Worm (Caenorhabditis elegans) whole organism, mixed stage, embryonic: ENCODE data around the gene F55C5.10.

ENCODE experiments used
- M03D4.4 ChIP-seq: sonication (generic microtip); optimal IDR thresholded peaks from 2 replicates; lab custom pipeline; 2017; ENCODE audit warnings: mild to moderate bottlenecking, missing genetic modification characterization, missing compliant biosample characterization
- bed-3 ChIP-seq: fragments of 200-800 bp; sonication (Bioruptor generic); optimal IDR thresholded peaks from 3 replicates; lab custom pipeline; 2018; ENCODE audit warnings: mild to moderate bottlenecking, missing genetic modification characterization, moderate library complexity, missing compliant biosample characterization
- blmp-1 ChIP-seq: fragments of 150-350 bp; optimal IDR thresholded peaks from 2 replicates; lab custom pipeline; 2014; ENCODE audit warnings: missing biosample characterization, missing genetic modification characterization
- ceh-39 ChIP-seq: fragments of 150-350 bp; optimal IDR thresholded peaks from 2 replicates; lab custom pipeline; 2014; ENCODE audit warnings: missing biosample characterization, missing genetic modification characterization
- ceh-43 ChIP-seq: fragments of 200-800 bp; sonication (Bioruptor generic); optimal IDR thresholded peaks from 2 replicates; lab custom pipeline; 2018; ENCODE audit warnings: mild to moderate bottlenecking, missing genetic modification characterization, moderate library complexity, missing compliant biosample characterization
- ceh-83 ChIP-seq: fragments of 200-800 bp; sonication (Bioruptor generic); optimal IDR thresholded peaks from 2 replicates; lab custom pipeline; 2018; ENCODE audit warnings: mild to moderate bottlenecking, missing genetic modification characterization, missing compliant biosample characterization
- ces-1 ChIP-seq: fragments of 150-350 bp; optimal IDR thresholded peaks from 2 replicates; lab custom pipeline; 2014; ENCODE audit warnings: missing biosample characterization, missing genetic modification reagents, missing genetic modification characterization
- cnd-1 ChIP-seq: fragments of 200-800 bp; sonication (Bioruptor generic); optimal IDR thresholded peaks from 2 replicates; lab custom pipeline; 2018; ENCODE audit warnings: mild to moderate bottlenecking, missing genetic modification characterization, missing compliant biosample characterization
- drap-1 ChIP-seq: fragments of 200-800 bp; sonication (Bioruptor generic); optimal IDR thresholded peaks from 3 replicates; lab custom pipeline; 2018; ENCODE audit warnings: mild to moderate bottlenecking, missing genetic modification characterization, missing compliant biosample characterization
- elt-1 ChIP-seq: sonication (generic microtip); optimal IDR thresholded peaks from 2 replicates; lab custom pipeline; 2017; ENCODE audit warnings: missing genetic modification characterization, mild to moderate bottlenecking, missing compliant biosample characterization, antibody characterized with exemption, moderate library complexity, borderline replicate concordance; ENCODE audit not compliant: insufficient read depth
- elt-3 ChIP-seq: fragments of 150-350 bp; optimal IDR thresholded peaks from 2 replicates; lab custom pipeline; 2014; ENCODE audit warnings: missing biosample characterization, missing genetic modification characterization
- flh-1 ChIP-seq: fragments of 200-800 bp; sonication (Bioruptor generic); optimal IDR thresholded peaks from 2 replicates; lab custom pipeline; 2018; ENCODE audit warnings: mild to moderate bottlenecking, missing genetic modification characterization, moderate library complexity, missing compliant biosample characterization
- ham-2 ChIP-seq: fragments of 200-800 bp; sonication (Bioruptor generic); optimal IDR thresholded peaks from 2 replicates; lab custom pipeline; 2018; ENCODE audit warnings: mild to moderate bottlenecking, missing genetic modification characterization, missing compliant biosample characterization
- hlh-1 ChIP-seq: fragments of 150-350 bp; optimal IDR thresholded peaks from 2 replicates; lab custom pipeline; 2014; ENCODE audit warnings: missing biosample characterization, missing genetic modification reagents, missing genetic modification characterization
- lin-13 ChIP-seq: fragments of 150-350 bp; optimal IDR thresholded peaks from 2 replicates; lab custom pipeline; 2014; ENCODE audit warnings: missing biosample characterization, missing genetic modification characterization
- lin-32 ChIP-seq: fragments of 200-800 bp; sonication (Bioruptor generic); optimal IDR thresholded peaks from 2 replicates; lab custom pipeline; 2018; ENCODE audit warnings: mild to moderate bottlenecking, missing genetic modification characterization, missing compliant biosample characterization
- lsy-2 ChIP-seq: fragments of 150-350 bp; optimal IDR thresholded peaks from 2 replicates; lab custom pipeline; 2014; ENCODE audit warnings: missing biosample characterization, missing genetic modification characterization
- mab-5 ChIP-seq: fragments of 150-350 bp; optimal IDR thresholded peaks from 2 replicates; lab custom pipeline; 2014; ENCODE audit warnings: missing biosample characterization, missing genetic modification characterization
- mep-1 ChIP-seq: fragments of 150-350 bp; optimal IDR thresholded peaks from 2 replicates; lab custom pipeline; 2017; ENCODE audit warnings: missing biosample characterization, missing genetic modification reagents, missing genetic modification characterization, inconsistent platforms
- mls-2 ChIP-seq: sonication (generic microtip); optimal IDR thresholded peaks from 2 replicates; lab custom pipeline; 2016; ENCODE audit warnings: mild to moderate bottlenecking, missing genetic modification characterization, moderate library complexity, missing compliant biosample characterization
- nhr-12 ChIP-seq: fragments of 150-350 bp; optimal IDR thresholded peaks from 2 replicates; lab custom pipeline; 2014; ENCODE audit warnings: missing biosample characterization, missing genetic modification characterization
- nhr-2 ChIP-seq: fragments of 150-350 bp; optimal IDR thresholded peaks from 2 replicates; lab custom pipeline; 2014; ENCODE audit warnings: missing biosample characterization, missing genetic modification characterization
- nhr-237 ChIP-seq: fragments of 150-350 bp; optimal IDR thresholded peaks from 2 replicates; lab custom pipeline; 2014; ENCODE audit warnings: missing biosample characterization, missing genetic modification characterization
- nhr-28 ChIP-seq: fragments of 150-350 bp; optimal IDR thresholded peaks from 2 replicates; lab custom pipeline; 2014; ENCODE audit warnings: missing biosample characterization, missing genetic modification characterization
- nhr-76 ChIP-seq: sonication (generic microtip); optimal IDR thresholded peaks from 2 replicates; lab custom pipeline; 2017; ENCODE audit warnings: missing biosample characterization, missing genetic modification characterization
- pha-4 ChIP-seq: fragments of 150-350 bp; optimal IDR thresholded peaks from 2 replicates; lab custom pipeline; 2018; ENCODE audit warnings: missing biosample characterization, missing genetic modification reagents, missing genetic modification characterization
- sem-2 ChIP-seq: fragments of 200-800 bp; sonication (Bioruptor generic); optimal IDR thresholded peaks from 2 replicates; lab custom pipeline; 2018; ENCODE audit warnings: mild to moderate bottlenecking, missing genetic modification characterization, missing compliant biosample characterization
- snpc-4 ChIP-seq: fragments of 150-350 bp; optimal IDR thresholded peaks from 2 replicates; lab custom pipeline; 2014; ENCODE audit warnings: missing biosample characterization, missing genetic modification characterization
- sptf-1 ChIP-seq: sonication (generic microtip); optimal IDR thresholded peaks from 2 replicates; lab custom pipeline; 2017; ENCODE audit warnings: mild to moderate bottlenecking, missing genetic modification characterization, moderate library complexity, missing compliant biosample characterization
- tbx-8 ChIP-seq: fragments of 200-800 bp; sonication (Bioruptor generic); optimal IDR thresholded peaks from 2 replicates; lab custom pipeline; 2018; ENCODE audit warnings: mild to moderate bottlenecking, missing genetic modification characterization, moderate library complexity, missing compliant biosample characterization
- unc-120 ChIP-seq: sonication (generic microtip); optimal IDR thresholded peaks from 2 replicates; lab custom pipeline; 2017; ENCODE audit warnings: missing genetic modification characterization, missing compliant biosample characterization; ENCODE audit not compliant: poor library complexity, severe bottlenecking
- unc-39 ChIP-seq: fragments of 150-350 bp; optimal IDR thresholded peaks from 2 replicates; lab custom pipeline; 2014; ENCODE audit warnings: missing biosample characterization, missing genetic modification characterization
- unc-62 ChIP-seq: fragments of 150-350 bp; optimal IDR thresholded peaks from 2 replicates; lab custom pipeline; 2014; ENCODE audit warnings: missing biosample characterization, missing genetic modification reagents, missing genetic modification characterization
- zip-8 ChIP-seq: fragments of 150-350 bp; optimal IDR thresholded peaks from 2 replicates; lab custom pipeline; 2014; ENCODE audit warnings: missing biosample characterization, missing genetic modification characterization
- ztf-11 ChIP-seq: fragments of 150-350 bp; optimal IDR thresholded peaks from 2 replicates; lab custom pipeline; 2014; ENCODE audit warnings: missing biosample characterization, missing genetic modification characterization

The F55C5.10 gene

ce11 chrV:12300166-12300565 lies 16.9 kb downstream of the F55C5.10 start:
- peak; percentile 25 for TF ChIP-seq nhr-237 (tag; lab: Kevin White, UChicago)
- no peak for TF ChIP-seq ceh-83 (GFP tag; lab: Kevin White, UChicago)
- no peak for TF ChIP-seq ceh-43 (GFP tag; lab: Kevin White, UChicago)
- no peak for TF ChIP-seq tbx-8 (GFP tag; lab: Kevin White, UChicago)
- no peak for TF ChIP-seq lin-32 (GFP tag; lab: Kevin White, UChicago)
- no peak for TF ChIP-seq unc-120 (tag; lab: Kevin White, UChicago)
- no peak for TF ChIP-seq sptf-1 (tag; lab: Kevin White, UChicago)
- TF ChIP-seq nhr-12 (tag; lab: Kevin White, UChicago), result no peak
- no peak for TF ChIP-seq cnd-1 (tag; lab: Kevin White, UChicago)
- TF ChIP-seq hlh-1 (tag; lab: Kevin White, UChicago), result no peak
- peak; percentile 16 for TF ChIP-seq elt-1 (tag; lab: Kevin White, UChicago)
- peak; percentile 26 for TF ChIP-seq ceh-39 (tag; lab: Kevin White, UChicago)
- peak; percentile 9 for TF ChIP-seq blmp-1
- no peak for TF ChIP-seq ham-2
- TF ChIP-seq M03D4.4, result no peak
- TF ChIP-seq lsy-2 (tag; lab: Kevin White, UChicago), result peak; percentile 16
- TF ChIP-seq unc-39 (tag; lab: Kevin White, UChicago), result no peak
- TF ChIP-seq bed-3, result no peak
- no peak for TF ChIP-seq lin-13 (tag; lab: Kevin White, UChicago)
- TF ChIP-seq nhr-2 (tag; lab: Kevin White, UChicago), result no peak
- TF ChIP-seq ztf-11, result no peak
- no peak for TF ChIP-seq mep-1
- no peak for TF ChIP-seq unc-62
- TF ChIP-seq mab-5 (tag; lab: Kevin White, UChicago), result no peak
- peak; percentile 50 for TF ChIP-seq elt-3 (tag; lab: Kevin White, UChicago)
- no peak for TF ChIP-seq zip-8
- TF ChIP-seq pha-4 (tag; lab: Kevin White, UChicago), result peak; percentile 72
- no peak for TF ChIP-seq sem-2 (GFP tag; lab: Kevin White, UChicago)
- no peak for TF ChIP-seq snpc-4 (tag; lab: Kevin White, UChicago)
- no peak for TF ChIP-seq flh-1 (GFP tag; lab: Kevin White, UChicago)
- no peak for TF ChIP-seq drap-1 (GFP tag; lab: Kevin White, UChicago)
- TF ChIP-seq nhr-28 (tag; lab: Kevin White, UChicago), result no peak
- no peak for TF ChIP-seq nhr-76
- no peak for TF ChIP-seq ces-1 (GFP tag; lab: Kevin White, UChicago)
- no peak for TF ChIP-seq mls-2
- TF ChIP-seq, all 35 proteins: peak for 7

DNA sequence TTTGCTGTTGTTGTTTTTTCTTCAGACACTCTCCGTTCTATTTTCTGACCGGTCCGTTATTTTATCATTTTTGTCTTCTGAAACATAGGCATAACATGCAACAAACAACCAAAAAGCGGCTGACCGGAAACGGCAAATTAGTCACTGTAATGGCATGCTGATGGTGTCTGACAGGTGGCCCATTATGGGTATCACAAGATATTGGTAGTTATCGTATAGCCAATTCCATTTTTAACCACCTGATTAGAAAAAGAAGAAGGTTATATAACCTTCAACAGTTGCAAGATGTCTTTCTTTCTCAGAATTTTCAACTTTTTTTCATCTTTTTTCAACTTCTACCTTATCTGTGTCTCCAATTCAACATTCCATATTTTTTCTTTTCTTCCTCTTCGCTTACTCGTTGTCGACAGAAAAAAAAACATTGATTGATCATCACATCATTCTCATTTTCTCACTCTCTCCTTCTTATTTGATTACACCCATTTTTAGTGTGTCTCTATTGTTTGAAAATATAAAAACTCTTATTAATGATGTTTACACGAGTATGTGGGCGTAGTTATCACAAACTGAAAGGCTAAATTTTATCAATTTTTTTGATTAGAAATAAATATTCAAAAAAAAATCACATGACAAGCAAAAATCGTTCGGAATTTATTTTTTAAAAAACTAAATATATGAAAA lies 17.6 kb downstream of the F55C5.10 start:
- TF ChIP-seq unc-62, result no peak
- no peak for TF ChIP-seq ceh-43 (GFP tag; lab: Kevin White, UChicago)
- TF ChIP-seq nhr-76, result no peak
- TF ChIP-seq M03D4.4, result no peak
- no peak for TF ChIP-seq lsy-2 (tag; lab: Kevin White, UChicago)
- TF ChIP-seq ceh-39 (tag; lab: Kevin White, UChicago), result no peak
- no peak for TF ChIP-seq hlh-1 (tag; lab: Kevin White, UChicago)
- no peak for TF ChIP-seq nhr-237 (tag; lab: Kevin White, UChicago)

DNA sequence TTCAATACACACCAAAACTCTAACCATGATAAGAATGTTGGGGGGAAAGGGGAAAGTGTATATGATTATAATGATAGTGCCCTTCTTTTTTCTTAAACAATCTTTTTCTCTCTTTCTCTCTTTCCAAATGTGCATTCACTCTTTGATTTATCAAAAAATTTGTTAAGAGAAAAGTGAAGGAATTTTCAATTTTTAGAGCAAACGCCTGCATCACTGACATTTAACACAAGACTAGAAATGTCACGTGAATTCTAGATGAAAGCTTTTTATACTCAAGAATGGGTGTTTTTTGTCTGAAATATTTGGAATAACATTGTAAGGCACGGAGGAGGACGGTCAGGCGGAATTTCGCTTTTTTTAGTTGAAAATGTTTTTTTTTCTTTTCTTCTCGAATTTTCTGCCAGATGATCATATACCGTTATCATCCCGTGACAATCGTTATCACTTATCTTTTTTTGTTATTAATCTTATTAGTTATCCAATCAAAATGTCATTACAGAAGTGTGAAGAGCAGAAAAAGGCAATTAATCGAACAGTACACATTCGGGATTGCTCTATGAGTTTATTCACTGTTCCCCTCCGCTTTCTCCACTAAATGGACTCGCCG lies 18.8 kb downstream of the F55C5.10 start, which contains the start of the genes frm-7 and F55C5.17:
Gene frm-7, plus strand, starts transcription at position 500 of the 607 bp plus-strand sequence.
Gene F55C5.17, plus strand, starts transcription at position 557 of the 607 bp plus-strand sequence.
- TF ChIP-seq lsy-2 (tag; lab: Kevin White, UChicago) (no peak), lin-13 (tag; lab: Kevin White, UChicago) (no peak), unc-62 (no peak), zip-8 (no peak), nhr-2 (tag; lab: Kevin White, UChicago) (no peak), flh-1 (GFP tag; lab: Kevin White, UChicago) (no peak), tbx-8 (GFP tag; lab: Kevin White, UChicago) (no peak), sptf-1 (tag; lab: Kevin White, UChicago) (no peak), blmp-1 (no peak), nhr-76 (no peak), ceh-39 (tag; lab: Kevin White, UChicago) (no peak), ces-1 (GFP tag; lab: Kevin White, UChicago) (no peak), elt-1 (tag; lab: Kevin White, UChicago) (no peak), hlh-1 (tag; lab: Kevin White, UChicago) (no peak), nhr-12 (tag; lab: Kevin White, UChicago) (no peak), nhr-28 (tag; lab: Kevin White, UChicago) (no peak)
